Fruit fly (Drosophila melanogaster) whole organism, adult: Measurements from ENCODE around the gene sfl.

ENCODE experiments used
- CG11617 ChIP-seq: fragments of 200-800 bp; sonication (Bioruptor generic); optimal IDR thresholded peaks from 2 replicates; lab custom pipeline; 2017; ENCODE audit warnings: mild to moderate bottlenecking, missing biosample characterization, missing genetic modification reagents, missing genetic modification characterization
- CG12768 ChIP-seq: fragments of 200-800 bp; sonication (Bioruptor generic); optimal IDR thresholded peaks from 2 replicates; lab custom pipeline; 2017; ENCODE audit warnings: missing biosample characterization, missing genetic modification characterization, mild to moderate bottlenecking, moderate library complexity, missing genetic modification reagents
- CG14711 ChIP-seq: fragments of 200-800 bp; sonication (Bioruptor generic); optimal IDR thresholded peaks from 2 replicates; lab custom pipeline; 2018; ENCODE audit warnings: missing biosample characterization, mild to moderate bottlenecking, missing genetic modification characterization, moderate library complexity
- CG1620 ChIP-seq: fragments of 200-800 bp; sonication (Bioruptor generic); optimal IDR thresholded peaks from 2 replicates; lab custom pipeline; 2016; ENCODE audit warnings: missing biosample characterization, missing genetic modification characterization
- CG33017 ChIP-seq: fragments of 200-800 bp; sonication (Bioruptor generic); optimal IDR thresholded peaks from 2 replicates; lab custom pipeline; 2018; ENCODE audit warnings: missing biosample characterization, mild to moderate bottlenecking, missing genetic modification characterization, moderate library complexity
- CG5204 ChIP-seq: fragments of 200-800 bp; sonication (Bioruptor generic); optimal IDR thresholded peaks from 2 replicates; lab custom pipeline; 2016; ENCODE audit warnings: missing biosample characterization, missing genetic modification characterization
- CG7045 ChIP-seq: fragments of 200-800 bp; sonication (Bioruptor generic); optimal IDR thresholded peaks from 2 replicates; lab custom pipeline; 2017; ENCODE audit warnings: missing biosample characterization, mild to moderate bottlenecking, missing genetic modification characterization
- CG7101 ChIP-seq: fragments of 200-800 bp; sonication (Bioruptor generic); optimal IDR thresholded peaks from 2 replicates; lab custom pipeline; 2018; ENCODE audit warnings: missing biosample characterization, mild to moderate bottlenecking, missing genetic modification characterization, moderate library complexity
- Clk ChIP-seq: fragments of 200-800 bp; sonication (Bioruptor generic); optimal IDR thresholded peaks from 2 replicates; lab custom pipeline; 2017; ENCODE audit warnings: missing biosample characterization, missing genetic modification characterization
- Crg-1 ChIP-seq: fragments of 200-800 bp; sonication (Bioruptor generic); optimal IDR thresholded peaks from 2 replicates; lab custom pipeline; 2016; ENCODE audit warnings: missing biosample characterization, missing genetic modification characterization
- Hr96 ChIP-seq: fragments of 200-800 bp; sonication (Bioruptor generic); optimal IDR thresholded peaks from 2 replicates; lab custom pipeline; 2016; ENCODE audit warnings: missing biosample characterization, missing genetic modification characterization
- Mnt ChIP-seq: fragments of 200-800 bp; sonication (Bioruptor generic); optimal IDR thresholded peaks from 2 replicates; lab custom pipeline; 2016; ENCODE audit warnings: missing biosample characterization, mild to moderate bottlenecking, missing genetic modification characterization
- bab1 ChIP-seq: fragments of 200-800 bp; sonication (Bioruptor generic); optimal IDR thresholded peaks from 3 replicates; lab custom pipeline; 2019; ENCODE audit warnings: missing biosample characterization, mild to moderate bottlenecking, missing genetic modification characterization, moderate library complexity
- cic ChIP-seq: fragments of 200-800 bp; sonication (Bioruptor generic); optimal IDR thresholded peaks from 2 replicates; lab custom pipeline; 2017; ENCODE audit warnings: missing biosample characterization, mild to moderate bottlenecking, missing genetic modification characterization, moderate library complexity
- cnc ChIP-seq, 2 experiments: fragments of >200 bp; optimal IDR thresholded peaks; 2 replicates each; lab custom pipeline; 2017
- kay ChIP-seq: fragments of 200-800 bp; sonication (Bioruptor generic); peaks from one replicate; lab custom pipeline; 2016; ENCODE audit warnings: missing biosample characterization, missing genetic modification characterization, borderline replicate concordance
- ovo ChIP-seq: fragments of 200-800 bp; sonication (Bioruptor generic); optimal IDR thresholded peaks from 2 replicates; lab custom pipeline; 2016; ENCODE audit warnings: missing biosample characterization, missing genetic modification characterization
- pad ChIP-seq: fragments of 200-800 bp; sonication (Bioruptor generic); optimal IDR thresholded peaks from 3 replicates; lab custom pipeline; 2017; ENCODE audit warnings: missing biosample characterization, missing genetic modification characterization, mild to moderate bottlenecking, moderate library complexity, missing genetic modification reagents
- tj ChIP-seq: fragments of 200-800 bp; sonication (Bioruptor generic); optimal IDR thresholded peaks from 3 replicates; lab custom pipeline; 2017; ENCODE audit warnings: missing biosample characterization, mild to moderate bottlenecking, missing genetic modification characterization, moderate library complexity
- toe ChIP-seq: fragments of 200-800 bp; sonication (Bioruptor generic); optimal IDR thresholded peaks from 2 replicates; lab custom pipeline; 2016; ENCODE audit warnings: missing biosample characterization, missing genetic modification characterization

sfl gene

dm6 chr3L:6452347-6452746 lies 43.1 kb upstream of the sfl start:
- TF ChIP-seq Hr96 (no peak), CG5204 (no peak), CG11617 (no peak), Crg-1 (no peak), cnc (optimal IDR thresholded peaks at IDR 0.05; lab: Kevin White, UChicago) (no peak), toe (GFP tag; lab: Kevin White, UChicago) (no peak), bab1 (no peak), Mnt (GFP tag; lab: Kevin White, UChicago) (no peak), CG12768 (no peak), pad (GFP tag; lab: Kevin White, UChicago) (no peak), kay (GFP tag; lab: Kevin White, UChicago) (no peak), CG7101 (tag; lab: Kevin White, UChicago) (no peak), Clk (GFP tag; lab: Kevin White, UChicago) (no peak), CG14711 (no peak), ovo (GFP tag; lab: Kevin White, UChicago) (no peak), CG33017 (tag; lab: Kevin White, UChicago) (no peak), cic (GFP tag; lab: Kevin White, UChicago) (no peak), tj (GFP tag; lab: Kevin White, UChicago) (no peak)

- TF ChIP-seq CG5204, result no peak
- TF ChIP-seq CG12768, result no peak
- TF ChIP-seq cic (GFP tag; lab: Kevin White, UChicago), result no peak
- TF ChIP-seq CG14711, result no peak
- no peak for TF ChIP-seq toe (GFP tag; lab: Kevin White, UChicago)
- no peak for TF ChIP-seq Crg-1
- TF ChIP-seq Mnt (GFP tag; lab: Kevin White, UChicago), result no peak
- no peak for TF ChIP-seq cnc (optimal IDR thresholded peaks at IDR 0.05; lab: Kevin White, UChicago)
- no peak for TF ChIP-seq CG33017 (tag; lab: Kevin White, UChicago)
Observed at dm6 chr3L:6453482-6453881, 42.0 kb upstream of the sfl start.

- TF ChIP-seq toe (GFP tag; lab: Kevin White, UChicago) (no peak), CG11617 (no peak), Hr96 (no peak), kay (GFP tag; lab: Kevin White, UChicago) (no peak), cic (GFP tag; lab: Kevin White, UChicago) (no peak), CG7045 (GFP tag; lab: Kevin White, UChicago) (no peak), bab1 (no peak), CG1620 (no peak), CG33017 (tag; lab: Kevin White, UChicago) (no peak), CG12768 (no peak), ovo (GFP tag; lab: Kevin White, UChicago) (no peak), Crg-1 (no peak), cnc (optimal IDR thresholded peaks at IDR 0.05; lab: Kevin White, UChicago) (no peak), tj (GFP tag; lab: Kevin White, UChicago) (no peak), Mnt (GFP tag; lab: Kevin White, UChicago) (no peak), CG5204 (no peak)
Observed at dm6 chr3L:6455383-6455782, 40.1 kb upstream of the sfl start.

dm6 chr3L:6457208-6457607 lies 38.3 kb upstream of the sfl start:
- TF ChIP-seq Mnt (GFP tag; lab: Kevin White, UChicago) (no peak), CG5204 (no peak), pad (GFP tag; lab: Kevin White, UChicago) (no peak), CG7045 (GFP tag; lab: Kevin White, UChicago) (no peak), cnc (optimal IDR thresholded peaks at IDR 0.05; lab: Kevin White, UChicago) (no peak), CG1620 (no peak), ovo (GFP tag; lab: Kevin White, UChicago) (no peak), cic (GFP tag; lab: Kevin White, UChicago) (no peak), Hr96 (no peak), CG11617 (no peak), kay (GFP tag; lab: Kevin White, UChicago) (no peak), Crg-1 (no peak), tj (GFP tag; lab: Kevin White, UChicago) (no peak), CG14711 (no peak), CG12768 (no peak)

- no peak for TF ChIP-seq CG11617
- no peak for TF ChIP-seq cic (GFP tag; lab: Kevin White, UChicago)
- no peak for TF ChIP-seq tj (GFP tag; lab: Kevin White, UChicago)
- no peak for TF ChIP-seq cnc (optimal IDR thresholded peaks at IDR 0.05; lab: Kevin White, UChicago)
- no peak for TF ChIP-seq Clk (GFP tag; lab: Kevin White, UChicago)
Observed at dm6 chr3L:6457891-6458290, 37.6 kb upstream of the sfl start.

- no peak for TF ChIP-seq toe (GFP tag; lab: Kevin White, UChicago)
- TF ChIP-seq tj (GFP tag; lab: Kevin White, UChicago), result no peak
- no peak for TF ChIP-seq CG11617
- no peak for TF ChIP-seq CG5204
- no peak for TF ChIP-seq CG1620
- no peak for TF ChIP-seq Mnt (GFP tag; lab: Kevin White, UChicago)
- no peak for TF ChIP-seq CG33017 (tag; lab: Kevin White, UChicago)
- TF ChIP-seq Crg-1, result no peak
- TF ChIP-seq pad (GFP tag; lab: Kevin White, UChicago), result no peak
- no peak for TF ChIP-seq ovo (GFP tag; lab: Kevin White, UChicago)
- TF ChIP-seq CG14711, result no peak
- TF ChIP-seq cnc (optimal IDR thresholded peaks at IDR 0.05; lab: Kevin White, UChicago), result no peak
- no peak for TF ChIP-seq kay (GFP tag; lab: Kevin White, UChicago)
- TF ChIP-seq cic (GFP tag; lab: Kevin White, UChicago), result no peak
- no peak for TF ChIP-seq Clk (GFP tag; lab: Kevin White, UChicago)
- TF ChIP-seq CG7045 (GFP tag; lab: Kevin White, UChicago), result no peak
- no peak for TF ChIP-seq CG12768
- TF ChIP-seq Hr96, result no peak
Observed at dm6 chr3L:6458725-6459124, 36.8 kb upstream of the sfl start.

- TF ChIP-seq CG1620 (no peak), CG33017 (tag; lab: Kevin White, UChicago) (no peak), CG7045 (GFP tag; lab: Kevin White, UChicago) (no peak), bab1 (no peak), toe (GFP tag; lab: Kevin White, UChicago) (no peak), Mnt (GFP tag; lab: Kevin White, UChicago) (no peak), cic (GFP tag; lab: Kevin White, UChicago) (no peak), CG12768 (no peak), CG7101 (tag; lab: Kevin White, UChicago) (no peak)
Observed at dm6 chr3L:6462199-6462598, 33.3 kb upstream of the sfl start.
